Fruit fly (Drosophila melanogaster): ENCODE data around the gene ko.

Gene ko

DNA sequence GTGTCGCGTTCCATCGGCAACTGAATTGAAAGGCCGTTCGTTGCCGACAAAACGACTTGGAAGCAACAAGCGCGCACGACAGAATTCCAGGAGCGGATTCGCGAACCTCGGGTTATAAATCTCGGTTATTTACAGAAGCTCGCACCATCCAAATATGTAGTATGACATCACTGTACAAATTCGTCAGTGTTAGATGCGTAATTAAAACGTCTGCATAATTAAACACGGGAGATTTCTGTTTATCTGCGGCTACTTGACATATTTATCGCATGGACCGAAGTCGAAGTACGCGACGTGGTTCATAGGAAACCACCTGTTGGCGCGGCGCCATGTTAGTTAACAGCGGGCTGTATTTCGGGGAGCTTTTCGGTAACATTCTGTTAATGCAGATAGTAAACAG is 40.9 kb upstream of the ko start, which contains the start of gene Ac78C:
Gene Ac78C, minus strand, starts transcription at position 26 of the 400 bp plus-strand sequence.
- TF ChIP-seq toe (GFP tag; optimal IDR thresholded peaks at IDR 0.05) (peak; percentile 88), CG7045 (GFP tag; optimal IDR thresholded peaks at IDR 0.05) (peak; percentile 88), CG7101 (tag; optimal IDR thresholded peaks at IDR 0.05) (peak; percentile 83), pad (GFP tag; optimal IDR thresholded peaks at IDR 0.05) (peak; percentile 58), CG12768 (GFP tag; optimal IDR thresholded peaks at IDR 0.05) (peak; percentile 95), Mnt (GFP tag; optimal IDR thresholded peaks at IDR 0.05) (peak; percentile 81), ovo (GFP tag; optimal IDR thresholded peaks at IDR 0.05) (peak; percentile 67), Clk (GFP tag; optimal IDR thresholded peaks at IDR 0.05) (peak; percentile 69), CG14711 (tag; optimal IDR thresholded peaks at IDR 0.05) (peak; percentile 74), CG33017 (tag; optimal IDR thresholded peaks at IDR 0.05) (peak; percentile 86), CG11617 (GFP tag; optimal IDR thresholded peaks at IDR 0.05) (peak; percentile 53), bab1 (GFP tag; optimal IDR thresholded peaks at IDR 0.05) (peak; percentile 75), cic (GFP tag; optimal IDR thresholded peaks at IDR 0.05) (peak; percentile 77), tj (GFP tag; optimal IDR thresholded peaks at IDR 0.05) (peak; percentile 39), cnc (optimal IDR thresholded peaks at IDR 0.05) (no peak), Crg-1 (GFP tag; optimal IDR thresholded peaks at IDR 0.05) (peak; percentile 70), CG5204 (GFP tag; optimal IDR thresholded peaks at IDR 0.05) (peak; percentile 89), kay (GFP tag; ENCODE audit: borderline replicate concordance) (no peak), Hr96 (GFP tag; optimal IDR thresholded peaks at IDR 0.05) (peak; percentile 89), CG1620 (GFP tag; optimal IDR thresholded peaks at IDR 0.05) (peak; percentile 75)

DNA sequence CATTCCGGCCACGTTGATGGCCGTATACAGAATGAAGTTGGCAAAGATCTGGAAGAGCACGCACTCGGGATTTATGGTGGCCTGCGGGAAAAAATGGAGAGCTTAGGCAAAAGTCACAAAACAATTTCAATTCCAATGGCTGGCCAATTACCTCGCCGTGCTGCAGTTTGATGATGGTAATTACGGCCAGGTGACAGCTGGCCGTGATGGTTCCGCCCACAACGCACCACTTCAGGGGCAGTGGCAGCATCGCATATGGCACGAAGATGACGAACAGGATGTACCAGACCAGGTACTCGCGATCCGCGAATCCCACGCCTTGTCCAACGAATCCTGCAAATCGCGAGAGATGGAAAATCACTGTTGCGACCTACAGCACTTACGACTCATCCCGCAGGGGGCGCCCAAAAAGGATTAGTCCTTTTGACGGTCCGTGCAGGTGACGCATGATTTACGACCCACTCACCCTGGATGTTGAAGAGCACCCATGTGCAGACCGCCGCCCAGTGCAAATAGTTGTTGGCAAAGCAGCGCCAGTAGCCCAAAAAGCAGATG is 15.0 kb upstream of the ko start:
- TF ChIP-seq Hr96 (GFP tag; optimal IDR thresholded peaks at IDR 0.05) (no peak), CG11617 (GFP tag; optimal IDR thresholded peaks at IDR 0.05) (no peak), tj (GFP tag; optimal IDR thresholded peaks at IDR 0.05) (no peak), CG14711 (tag; optimal IDR thresholded peaks at IDR 0.05) (no peak), CG33017 (tag; optimal IDR thresholded peaks at IDR 0.05) (no peak), CG7101 (tag; optimal IDR thresholded peaks at IDR 0.05) (no peak), Mnt (GFP tag; optimal IDR thresholded peaks at IDR 0.05) (no peak), Crg-1 (GFP tag; optimal IDR thresholded peaks at IDR 0.05) (no peak), Clk (GFP tag; optimal IDR thresholded peaks at IDR 0.05) (no peak), CG5204 (GFP tag; optimal IDR thresholded peaks at IDR 0.05) (no peak), CG12768 (GFP tag; optimal IDR thresholded peaks at IDR 0.05) (no peak)

DNA sequence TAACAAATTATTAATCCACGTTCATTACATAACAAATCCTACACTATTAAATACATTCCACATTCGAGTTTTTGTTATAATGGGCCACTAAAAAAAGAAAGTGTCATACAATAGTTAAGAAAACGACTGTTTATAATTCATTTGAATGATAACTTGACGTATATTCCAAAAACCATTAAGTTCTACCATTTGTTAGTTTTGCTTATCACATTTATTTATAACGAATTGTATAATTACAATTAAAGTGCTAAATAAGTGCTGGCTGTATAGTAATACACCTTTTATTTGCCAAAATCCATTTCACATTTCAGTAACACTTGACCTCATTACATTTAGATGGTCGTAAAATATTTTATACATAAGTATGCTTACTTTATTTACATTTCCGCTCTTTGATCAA is 5.3 kb upstream of the ko start, which contains the start of gene CG10565:
Gene CG10565, minus strand, starts transcription at position 101 of the 400 bp plus-strand sequence.
- TF ChIP-seq Clk (GFP tag; optimal IDR thresholded peaks at IDR 0.05) (no peak), CG5204 (GFP tag; optimal IDR thresholded peaks at IDR 0.05) (peak; percentile 36), ovo (GFP tag; optimal IDR thresholded peaks at IDR 0.05) (no peak), toe (GFP tag; optimal IDR thresholded peaks at IDR 0.05) (no peak), tj (GFP tag; optimal IDR thresholded peaks at IDR 0.05) (no peak), Mnt (GFP tag; optimal IDR thresholded peaks at IDR 0.05) (no peak)

DNA sequence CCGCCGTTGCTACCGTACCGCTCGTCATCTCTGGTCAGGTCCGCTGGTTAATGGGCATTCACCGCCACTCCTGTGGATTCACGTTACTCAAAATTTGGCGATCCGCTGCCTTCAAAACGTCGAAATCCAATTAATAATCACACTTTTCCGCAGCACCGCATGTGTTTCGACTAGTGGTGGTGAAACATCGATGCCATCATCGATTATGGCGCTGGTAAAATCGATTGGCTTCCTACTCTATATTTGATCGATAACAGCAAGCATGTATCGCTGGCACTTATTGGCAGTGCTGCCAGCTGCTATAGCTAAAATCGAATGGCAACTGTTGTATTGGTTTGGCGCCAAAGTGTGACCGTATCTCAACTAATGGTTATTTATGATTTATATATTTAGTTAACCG is 4.9 kb upstream of the ko start:
- no peak for TF ChIP-seq Crg-1 (GFP tag; optimal IDR thresholded peaks at IDR 0.05)
- TF ChIP-seq Hr96 (GFP tag; optimal IDR thresholded peaks at IDR 0.05): peak; percentile 22
- TF ChIP-seq CG11617 (GFP tag; optimal IDR thresholded peaks at IDR 0.05): no peak
- peak; percentile 53 for TF ChIP-seq CG7101 (tag; optimal IDR thresholded peaks at IDR 0.05)
- TF ChIP-seq CG5204 (GFP tag; optimal IDR thresholded peaks at IDR 0.05): no peak
- peak; percentile 5 for TF ChIP-seq tj (GFP tag; optimal IDR thresholded peaks at IDR 0.05)
- TF ChIP-seq CG14711 (tag; optimal IDR thresholded peaks at IDR 0.05): peak; percentile 20
- TF ChIP-seq cnc (optimal IDR thresholded peaks at IDR 0.05): no peak
- TF ChIP-seq cic (GFP tag; optimal IDR thresholded peaks at IDR 0.05): peak; percentile 21
- no peak for TF ChIP-seq CG33017 (tag; optimal IDR thresholded peaks at IDR 0.05)
- TF ChIP-seq Clk (GFP tag; optimal IDR thresholded peaks at IDR 0.05): no peak
- peak; percentile 44 for TF ChIP-seq ovo (GFP tag; optimal IDR thresholded peaks at IDR 0.05)
- TF ChIP-seq toe (GFP tag; optimal IDR thresholded peaks at IDR 0.05): peak; percentile 66
- peak; percentile 18 for TF ChIP-seq CG1620 (GFP tag; optimal IDR thresholded peaks at IDR 0.05)
- peak; percentile 15 for TF ChIP-seq pad (GFP tag; optimal IDR thresholded peaks at IDR 0.05)
- TF ChIP-seq CG12768 (GFP tag; optimal IDR thresholded peaks at IDR 0.05): no peak
- TF ChIP-seq bab1 (GFP tag; optimal IDR thresholded peaks at IDR 0.05): peak; percentile 62
- TF ChIP-seq kay (GFP tag; ENCODE audit: borderline replicate concordance): peak; percentile 60
- no peak for TF ChIP-seq CG7045 (GFP tag; optimal IDR thresholded peaks at IDR 0.05)
- peak; percentile 93 for TF ChIP-seq Mnt (GFP tag; optimal IDR thresholded peaks at IDR 0.05)

DNA sequence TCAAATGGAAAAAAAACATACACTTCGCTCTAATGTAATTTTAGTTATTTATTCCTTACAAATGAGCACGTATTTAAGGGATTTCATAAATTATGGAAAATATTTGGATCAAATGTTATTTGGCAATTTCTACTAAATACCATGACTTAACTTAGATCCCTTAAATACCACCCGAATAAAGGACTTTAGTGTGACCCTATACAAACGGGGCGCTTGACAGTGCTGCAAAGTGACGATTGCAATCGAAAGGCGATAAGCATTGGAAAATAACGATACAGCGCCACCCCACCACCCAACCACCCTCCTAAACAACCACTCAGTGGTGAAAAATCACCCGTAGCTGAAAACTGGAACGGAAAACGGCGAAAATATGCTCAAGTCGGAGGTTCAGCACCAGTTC is 468 bp upstream of the ko start, which contains the start of gene ICA69:
Gene ICA69, plus strand, starts transcription at position 20 of the 400 bp plus-strand sequence.
- TF ChIP-seq CG11617 (GFP tag; optimal IDR thresholded peaks at IDR 0.05) (no peak), cic (GFP tag; optimal IDR thresholded peaks at IDR 0.05) (no peak), Hr96 (GFP tag; optimal IDR thresholded peaks at IDR 0.05) (no peak), Clk (GFP tag; optimal IDR thresholded peaks at IDR 0.05) (no peak), bab1 (GFP tag; optimal IDR thresholded peaks at IDR 0.05) (no peak), toe (GFP tag; optimal IDR thresholded peaks at IDR 0.05) (no peak), CG14711 (tag; optimal IDR thresholded peaks at IDR 0.05) (no peak), CG12768 (GFP tag; optimal IDR thresholded peaks at IDR 0.05) (no peak), CG33017 (tag; optimal IDR thresholded peaks at IDR 0.05) (no peak), CG7101 (tag; optimal IDR thresholded peaks at IDR 0.05) (no peak), CG1620 (GFP tag; optimal IDR thresholded peaks at IDR 0.05) (no peak), CG5204 (GFP tag; optimal IDR thresholded peaks at IDR 0.05) (no peak), Mnt (GFP tag; optimal IDR thresholded peaks at IDR 0.05) (no peak), tj (GFP tag; optimal IDR thresholded peaks at IDR 0.05) (no peak)

DNA sequence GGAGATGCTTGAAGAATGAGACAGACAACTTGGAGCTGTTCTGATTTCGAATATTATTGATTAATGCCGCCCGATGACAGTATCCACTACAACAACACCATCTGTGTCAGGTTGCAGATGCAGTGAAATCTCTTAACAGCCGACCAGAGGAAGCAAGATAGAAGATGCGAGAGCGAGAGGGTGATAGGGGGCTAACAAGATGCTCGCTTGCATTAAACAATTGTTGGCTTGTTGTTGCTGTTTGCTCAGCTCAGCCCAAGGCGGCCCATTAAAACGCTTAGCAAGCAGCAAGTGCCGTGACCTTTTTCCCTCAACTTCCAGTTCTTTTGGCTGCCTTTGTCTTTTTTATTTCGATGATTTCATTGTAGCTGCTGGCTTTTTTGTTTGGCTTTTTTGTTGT is 1.3 kb downstream of the ko start:
- TF ChIP-seq tj (GFP tag; optimal IDR thresholded peaks at IDR 0.05) (peak; percentile 63), CG1620 (GFP tag; optimal IDR thresholded peaks at IDR 0.05) (no peak)
